Worm (Caenorhabditis elegans): ENCODE data around the gene rmif-2.
"Not testable (repeated sequence)": the region's sequence is repeated elsewhere in the genome, so short reads cannot be mapped to it uniquely, and the experiment has no call there.

rmif-2 gene

DNA sequence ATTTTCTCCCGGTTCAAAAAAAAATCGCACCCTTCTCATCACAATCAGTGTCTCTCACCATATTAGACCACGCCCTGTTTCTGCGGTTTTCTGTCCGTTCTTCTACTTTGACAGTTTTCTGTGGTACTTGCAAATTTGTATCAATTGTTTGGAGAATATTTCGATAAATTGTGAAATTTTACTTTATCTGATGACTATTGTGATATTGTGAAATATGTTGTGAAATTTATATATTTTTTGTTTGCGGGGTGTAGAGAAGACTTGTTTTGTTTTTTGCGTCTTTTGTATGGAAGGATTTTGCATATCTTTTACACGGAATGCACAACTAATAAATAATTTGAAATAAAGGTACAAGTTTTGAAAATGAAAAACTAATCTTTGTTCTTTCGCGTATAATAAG is 15.0 kb upstream of the rmif-2 start:
- TF ChIP-seq ama-1 (optimal IDR thresholded peaks at IDR 0.05), result no peak
- no peak for TF ChIP-seq flt-1 (GFP tag; IDR thresholded peaks at IDR 0.05)
- no peak for TF ChIP-seq ets-7 (tag; optimal IDR thresholded peaks at IDR 0.05)
- TF ChIP-seq hmbx-1 (tag; optimal IDR thresholded peaks at IDR 0.05), result no peak
- TF ChIP-seq ceh-13 (GFP tag; optimal IDR thresholded peaks at IDR 0.05), result no peak
- TF ChIP-seq tbx-37 (GFP tag; conservative IDR thresholded peaks at IDR 0.05), result no peak
- no peak for TF ChIP-seq scrt-1 (GFP tag; IDR thresholded peaks at IDR 0.05)
- TF ChIP-seq hmg-4 (GFP tag; optimal IDR thresholded peaks at IDR 0.05), result no peak
- no peak for TF ChIP-seq B0310.2 (tag; optimal IDR thresholded peaks at IDR 0.05)

DNA sequence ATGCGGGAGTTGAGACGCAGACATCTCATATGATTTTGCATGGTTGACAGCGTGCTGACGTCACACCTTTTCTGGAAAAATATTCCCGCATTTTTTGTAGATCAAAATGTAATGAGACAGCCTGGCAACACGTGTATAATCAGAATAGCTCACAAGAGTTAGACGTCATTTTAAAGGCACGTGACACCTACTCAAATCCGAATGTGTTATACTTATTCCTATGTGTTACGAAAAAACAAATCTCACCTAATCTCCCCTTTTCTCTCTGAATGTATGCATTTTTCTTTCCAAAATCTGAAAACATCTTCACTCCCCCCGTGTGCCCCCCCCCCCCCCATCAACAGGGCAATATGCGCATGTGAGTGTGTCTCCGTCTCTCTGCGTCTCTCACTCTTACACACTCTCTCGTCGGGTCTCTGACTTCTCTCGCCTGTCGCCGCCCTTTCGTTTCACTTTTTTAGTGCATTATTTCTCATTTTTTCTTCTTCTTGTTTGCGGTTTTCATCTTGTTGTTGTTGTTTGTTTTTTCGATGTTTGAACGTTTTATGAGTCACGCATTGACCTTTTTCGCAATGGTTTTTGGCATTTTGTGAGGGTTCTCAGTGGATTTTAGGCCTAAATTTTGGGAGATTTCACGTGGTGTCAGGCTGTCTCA is 14.0 kb upstream of the rmif-2 start:
- no peak for TF ChIP-seq tbx-37 (GFP tag; conservative IDR thresholded peaks at IDR 0.05)
- TF ChIP-seq F13C5.2 (tag; optimal IDR thresholded peaks at IDR 0.05), result peak; percentile 36

DNA sequence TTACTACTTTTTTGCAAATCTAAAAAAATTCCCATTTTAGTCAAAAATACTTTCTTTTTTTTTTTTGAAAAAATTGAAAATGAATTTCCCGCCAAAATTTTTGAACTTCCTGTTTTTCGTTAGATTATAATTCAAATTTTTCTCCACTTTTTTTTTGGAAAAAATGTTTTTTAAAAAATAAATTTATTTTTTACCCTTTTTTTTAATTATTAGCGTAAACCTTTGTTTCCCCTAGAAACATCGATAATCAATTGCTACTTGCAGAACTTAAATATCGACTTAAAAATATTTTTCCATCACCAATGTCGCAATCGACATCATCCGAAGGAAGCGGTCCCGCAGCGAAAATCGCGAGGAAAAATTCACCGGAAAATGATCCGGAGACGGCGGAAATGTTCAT is 12.0 kb upstream of the rmif-2 start, which contains the start of gene cec-2:
Gene cec-2, plus strand, starts transcription at position 301 of the 400 bp plus-strand sequence.
- no peak for TF ChIP-seq B0310.2 (tag; optimal IDR thresholded peaks at IDR 0.05)
- no peak for TF ChIP-seq ama-1 (optimal IDR thresholded peaks at IDR 0.05)

DNA sequence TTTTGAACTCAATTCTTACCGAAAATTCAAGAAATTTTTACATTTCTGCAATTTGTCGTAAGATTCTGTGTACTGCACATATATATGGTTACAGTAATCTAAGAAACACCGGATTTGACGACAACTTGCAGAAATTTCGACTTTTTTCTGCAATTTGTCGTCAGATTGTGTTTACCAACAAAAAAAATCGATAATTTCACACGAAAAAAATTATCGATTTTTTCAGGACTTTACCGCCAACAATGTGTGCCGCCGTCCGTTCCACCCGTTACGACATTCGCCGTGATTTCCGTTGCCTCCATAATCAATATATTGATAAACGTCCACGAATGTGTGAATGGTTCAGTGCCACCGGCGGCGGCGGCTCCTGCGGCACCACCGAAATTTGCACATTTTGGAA is 8.0 kb upstream of the rmif-2 start:
- TF ChIP-seq hnd-1 (tag; optimal IDR thresholded peaks at IDR 0.05) (no peak), ceh-13 (GFP tag; optimal IDR thresholded peaks at IDR 0.05) (no peak), hmg-4 (GFP tag; optimal IDR thresholded peaks at IDR 0.05) (no peak), B0310.2 (tag; optimal IDR thresholded peaks at IDR 0.05) (no peak), sea-1 (GFP tag; conservative IDR thresholded peaks at IDR 0.05) (no peak), tra-4 (tag; optimal IDR thresholded peaks at IDR 0.05) (no peak), ceh-36 (tag; optimal IDR thresholded peaks at IDR 0.05) (no peak)

DNA sequence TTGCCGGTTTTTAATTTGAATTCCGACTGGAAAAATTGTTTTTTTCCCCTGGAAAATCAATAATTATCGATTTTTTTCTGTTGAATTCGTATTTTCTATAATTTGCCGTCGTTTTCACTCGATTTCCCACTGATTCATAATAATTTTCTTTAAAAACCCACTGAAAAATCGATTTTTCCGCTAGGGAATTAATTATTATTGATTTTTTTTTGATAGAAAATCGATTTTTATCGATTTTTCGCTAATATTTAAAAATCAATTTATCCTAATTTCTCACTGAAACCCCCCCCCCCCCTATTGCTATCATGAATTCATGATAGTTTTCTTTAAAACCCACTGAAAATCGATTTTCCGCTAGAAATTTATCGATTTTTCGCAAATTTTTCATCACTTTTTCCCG is 5.8 kb upstream of the rmif-2 start:
- no peak for TF ChIP-seq flt-1 (GFP tag; IDR thresholded peaks at IDR 0.05)
- no peak for TF ChIP-seq ama-1 (optimal IDR thresholded peaks at IDR 0.05)
- TF ChIP-seq tbx-37 (GFP tag; conservative IDR thresholded peaks at IDR 0.05), result no peak
- no peak for TF ChIP-seq tbx-11 (GFP tag; IDR thresholded peaks at IDR 0.05)

DNA sequence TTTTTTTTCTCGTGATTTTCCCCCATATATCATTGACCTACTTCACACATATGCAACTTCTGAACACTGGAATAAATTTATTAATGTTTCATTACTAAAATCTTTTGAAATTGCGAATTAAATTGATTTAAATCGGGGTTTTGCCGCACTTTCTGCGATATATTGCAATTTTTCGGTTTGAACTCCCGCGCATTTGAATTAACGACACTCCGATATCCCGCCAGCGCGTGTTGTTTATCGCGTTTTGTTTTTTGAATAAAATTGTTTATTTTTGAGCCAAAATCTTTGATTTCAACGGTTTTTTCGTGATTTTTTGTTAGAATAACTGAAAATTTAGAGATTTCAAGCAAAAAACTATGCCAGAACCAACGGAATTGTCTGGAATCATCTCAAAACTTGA is 4.7 kb upstream of the rmif-2 start, which contains the start of gene Y104H12D.2:
Gene Y104H12D.2, plus strand, starts transcription at position 340 of the 400 bp plus-strand sequence.
- TF ChIP-seq hnd-1 (tag; optimal IDR thresholded peaks at IDR 0.05) (no peak), pes-1 (GFP tag; IDR thresholded peaks at IDR 0.05) (no peak), tbx-37 (GFP tag; conservative IDR thresholded peaks at IDR 0.05) (no peak), ets-7 (tag; optimal IDR thresholded peaks at IDR 0.05) (no peak), hmbx-1 (tag; optimal IDR thresholded peaks at IDR 0.05) (no peak), ceh-13 (GFP tag; optimal IDR thresholded peaks at IDR 0.05) (no peak), aly-1 (tag; optimal IDR thresholded peaks at IDR 0.05) (no peak), ceh-36 (tag; optimal IDR thresholded peaks at IDR 0.05) (no peak), ama-1 (optimal IDR thresholded peaks at IDR 0.05) (no peak), tbx-11 (GFP tag; IDR thresholded peaks at IDR 0.05) (no peak), scrt-1 (GFP tag; IDR thresholded peaks at IDR 0.05) (no peak), flt-1 (GFP tag; IDR thresholded peaks at IDR 0.05) (no peak), tra-4 (tag; optimal IDR thresholded peaks at IDR 0.05) (no peak), B0310.2 (tag; optimal IDR thresholded peaks at IDR 0.05) (no peak), hmg-4 (GFP tag; optimal IDR thresholded peaks at IDR 0.05) (no peak), F13C5.2 (tag; optimal IDR thresholded peaks at IDR 0.05) (no peak), sea-1 (GFP tag; conservative IDR thresholded peaks at IDR 0.05) (no peak)

DNA sequence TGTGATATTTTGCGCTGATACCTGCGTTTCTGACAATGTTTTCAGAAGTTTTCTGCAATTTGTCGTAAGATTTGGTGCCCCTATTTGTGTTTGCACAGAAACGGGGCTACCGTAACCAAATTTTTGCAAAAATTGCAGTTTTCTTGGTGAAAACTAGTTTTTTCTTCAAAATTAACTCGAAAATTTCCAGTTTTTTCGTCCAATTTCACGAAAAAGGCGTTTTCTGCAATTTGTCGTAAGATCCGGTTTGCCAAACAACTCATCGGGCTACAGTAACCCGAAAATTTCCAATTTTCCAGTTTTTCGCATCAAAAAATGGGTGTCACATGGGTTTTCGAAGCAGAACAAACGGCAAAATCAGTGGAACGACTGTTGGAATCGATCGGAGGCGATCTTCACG is 5.1 kb downstream of the rmif-2 start, which contains the start of gene mdt-20:
Gene mdt-20, plus strand, starts transcription at position 301 of the 400 bp plus-strand sequence.
- TF ChIP-seq ets-7 (tag; optimal IDR thresholded peaks at IDR 0.05); ceh-36 (tag; optimal IDR thresholded peaks at IDR 0.05); pes-1 (GFP tag; IDR thresholded peaks at IDR 0.05): not testable (repeated sequence)

DNA sequence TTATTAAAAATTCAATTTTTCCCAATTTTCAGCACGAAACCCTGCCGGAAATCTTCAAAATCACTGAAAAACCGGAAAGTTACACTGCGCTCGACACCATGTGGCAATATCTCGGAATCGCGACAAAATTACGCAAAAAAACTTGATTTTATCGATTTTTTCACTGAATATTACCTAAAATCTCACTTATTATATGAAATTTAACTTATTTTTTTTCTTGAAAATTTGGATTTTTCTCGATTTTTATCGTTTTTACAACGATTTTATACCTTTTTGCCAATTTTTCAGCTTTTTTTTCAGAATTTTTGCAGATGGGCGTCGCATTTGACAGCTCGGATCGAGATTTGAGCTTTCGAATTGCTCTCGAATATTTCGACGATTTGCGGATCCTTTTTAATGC is 10.4 kb downstream of the rmif-2 start, which contains the start of gene spl-3:
Gene spl-3, plus strand, starts transcription at position 301 of the 400 bp plus-strand sequence.
- no peak for TF ChIP-seq tbx-37 (GFP tag; conservative IDR thresholded peaks at IDR 0.05)
- TF ChIP-seq ets-7 (tag; optimal IDR thresholded peaks at IDR 0.05), result no peak
- no peak for TF ChIP-seq ceh-36 (tag; optimal IDR thresholded peaks at IDR 0.05)
- no peak for TF ChIP-seq B0310.2 (tag; optimal IDR thresholded peaks at IDR 0.05)
- TF ChIP-seq hmg-4 (GFP tag; optimal IDR thresholded peaks at IDR 0.05), result no peak
- no peak for TF ChIP-seq tra-4 (tag; optimal IDR thresholded peaks at IDR 0.05)
- no peak for TF ChIP-seq flt-1 (GFP tag; IDR thresholded peaks at IDR 0.05)
- TF ChIP-seq ceh-13 (GFP tag; optimal IDR thresholded peaks at IDR 0.05), result no peak
- TF ChIP-seq sea-1 (GFP tag; conservative IDR thresholded peaks at IDR 0.05), result no peak
- TF ChIP-seq hmbx-1 (tag; optimal IDR thresholded peaks at IDR 0.05), result no peak
- TF ChIP-seq pes-1 (GFP tag; IDR thresholded peaks at IDR 0.05), result no peak
- TF ChIP-seq ama-1 (optimal IDR thresholded peaks at IDR 0.05), result no peak
- TF ChIP-seq scrt-1 (GFP tag; IDR thresholded peaks at IDR 0.05), result no peak
- TF ChIP-seq F13C5.2 (tag; optimal IDR thresholded peaks at IDR 0.05), result no peak
- TF ChIP-seq aly-1 (tag; optimal IDR thresholded peaks at IDR 0.05), result no peak
- TF ChIP-seq tbx-11 (GFP tag; IDR thresholded peaks at IDR 0.05), result no peak
- no peak for TF ChIP-seq hnd-1 (tag; optimal IDR thresholded peaks at IDR 0.05)

DNA sequence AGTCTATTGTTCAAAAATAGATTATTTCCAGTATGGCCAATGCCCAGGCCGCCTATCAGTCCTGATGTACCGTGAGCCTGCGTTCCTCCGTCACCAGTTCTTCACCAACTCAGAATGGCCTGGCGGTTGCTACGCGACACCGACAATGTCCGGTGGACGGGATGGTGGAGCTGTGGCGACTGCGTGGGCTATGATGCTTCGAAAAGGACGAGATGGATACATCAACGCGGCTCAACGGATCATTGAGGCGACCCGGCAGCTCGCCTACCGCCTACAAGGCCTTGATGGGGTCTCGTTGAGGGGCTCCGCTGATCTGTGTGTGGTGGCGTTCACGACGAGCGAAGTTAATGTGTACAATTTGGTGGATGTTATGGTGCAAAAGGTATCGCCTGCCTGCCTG is 17.1 kb downstream of the rmif-2 start:
- TF ChIP-seq tbx-37 (GFP tag; conservative IDR thresholded peaks at IDR 0.05) (no peak), flt-1 (GFP tag; IDR thresholded peaks at IDR 0.05) (no peak), ceh-13 (GFP tag; optimal IDR thresholded peaks at IDR 0.05) (no peak), ets-7 (tag; optimal IDR thresholded peaks at IDR 0.05) (no peak), scrt-1 (GFP tag; IDR thresholded peaks at IDR 0.05) (no peak), aly-1 (tag; optimal IDR thresholded peaks at IDR 0.05) (no peak), hnd-1 (tag; optimal IDR thresholded peaks at IDR 0.05) (no peak), hmg-4 (GFP tag; optimal IDR thresholded peaks at IDR 0.05) (no peak), sea-1 (GFP tag; conservative IDR thresholded peaks at IDR 0.05) (no peak), F13C5.2 (tag; optimal IDR thresholded peaks at IDR 0.05) (no peak), hmbx-1 (tag; optimal IDR thresholded peaks at IDR 0.05) (no peak), ama-1 (optimal IDR thresholded peaks at IDR 0.05) (no peak), tbx-11 (GFP tag; IDR thresholded peaks at IDR 0.05) (no peak), tra-4 (tag; optimal IDR thresholded peaks at IDR 0.05) (no peak), pes-1 (GFP tag; IDR thresholded peaks at IDR 0.05) (no peak), ceh-36 (tag; optimal IDR thresholded peaks at IDR 0.05) (no peak), B0310.2 (tag; optimal IDR thresholded peaks at IDR 0.05) (no peak)
